Worm (Caenorhabditis elegans): ENCODE data around the gene gcl-1.

The gcl-1 gene

DNA sequence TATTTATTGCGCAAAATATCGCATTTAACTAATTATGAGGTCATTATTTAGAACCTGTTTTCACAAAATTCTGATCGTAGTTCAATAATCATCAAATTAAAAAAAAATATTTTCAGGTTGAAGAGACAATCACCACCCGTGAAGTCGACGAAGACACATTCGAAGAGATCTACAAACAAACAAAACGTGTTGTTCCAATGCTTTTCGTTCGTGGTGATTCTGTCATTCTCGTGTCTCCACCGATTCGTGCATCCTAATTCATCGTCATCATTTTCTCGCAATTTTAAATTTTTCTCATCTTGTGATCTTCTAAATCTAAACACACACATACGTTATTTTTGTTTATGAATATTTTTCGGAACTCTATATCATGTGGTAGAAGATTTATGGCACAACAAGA, 23.9 kb downstream of the gcl-1 start (continued):
- TF ChIP-seq ceh-62 (tag; optimal IDR thresholded peaks at IDR 0.05) (no peak), dve-1 (tag; optimal IDR thresholded peaks at IDR 0.05; ENCODE audit: insufficient read depth) (no peak), nhr-48 (tag; optimal IDR thresholded peaks at IDR 0.05) (peak; percentile 56), T26A8.4 (GFP tag; IDR thresholded peaks at IDR 0.05) (peak; percentile 69), spr-1 (tag; optimal IDR thresholded peaks at IDR 0.05) (peak; percentile 19), sdz-12 (GFP tag; optimal IDR thresholded peaks at IDR 0.05) (peak; percentile 29), mes-2 (tag; optimal IDR thresholded peaks at IDR 0.05; ENCODE audit: poor library complexity, severe bottlenecking) (peak; percentile 55), aly-2 (tag; optimal IDR thresholded peaks at IDR 0.05) (no peak), zip-11 (GFP tag; IDR thresholded peaks at IDR 0.05) (no peak), fkh-10 (GFP tag; optimal IDR thresholded peaks at IDR 0.05) (no peak), ceh-20 (GFP tag; IDR thresholded peaks at IDR 0.05) (peak; percentile 48; the same call in 1 of the 2 replicates), Y5F2A.4 (GFP tag; optimal IDR thresholded peaks at IDR 0.05) (no peak), nhr-25 (tag; optimal IDR thresholded peaks at IDR 0.05; ENCODE audit: borderline replicate concordance, insufficient read depth) (no peak), php-3 (GFP tag; IDR thresholded peaks at IDR 0.05) (no peak), hif-1 (tag; optimal IDR thresholded peaks at IDR 0.05) (peak in 1 of 2 experiments; percentile 45), ceh-32 (tag; optimal IDR thresholded peaks at IDR 0.05; ENCODE audit: poor library complexity) (no peak), zfp-3 (GFP tag; conservative IDR thresholded peaks at IDR 0.05) (peak; percentile 80), hmg-1.1 (GFP tag; IDR thresholded peaks at IDR 0.05) (0 out of 2 replicates have a peak, but pooled peaks have one; percentile 25), T20F7.1 (GFP tag; optimal IDR thresholded peaks at IDR 0.05) (peak; percentile 43), tra-1 (GFP tag; IDR thresholded peaks at IDR 0.05) (no peak), zip-2 (tag; optimal IDR thresholded peaks at IDR 0.05) (peak; percentile 66), ces-1 (GFP tag; optimal IDR thresholded peaks at IDR 0.05) (no peak), nhr-11 (tag; optimal IDR thresholded peaks at IDR 0.05) (no peak), fos-1 (tag; optimal IDR thresholded peaks at IDR 0.05) (no peak), vab-7 (GFP tag; IDR thresholded peaks at IDR 0.05) (no peak), pha-4 (GFP tag; IDR thresholded peaks at IDR 0.05) (peak; percentile 42; the same call in 1 of the 2 replicates), pha-4 (tag; optimal IDR thresholded peaks at IDR 0.05) (no peak), set-16 (GFP tag; IDR thresholded peaks at IDR 0.05) (no peak), nhr-102 (tag; optimal IDR thresholded peaks at IDR 0.05) (peak; percentile 49), spr-3 (GFP tag; optimal IDR thresholded peaks at IDR 0.05) (peak; percentile 18), saeg-2 (GFP tag; IDR thresholded peaks at IDR 0.05) (no peak), F49E8.2 (tag; optimal IDR thresholded peaks at IDR 0.05; ENCODE audit: borderline replicate concordance) (no peak), unc-62 (GFP tag; optimal IDR thresholded peaks at IDR 0.05 in 1 of 2) (peak in 1 of 2 experiments; percentile 81), unc-62 (tag; optimal IDR thresholded peaks at IDR 0.05) (no peak), arid-1 (GFP tag; conservative IDR thresholded peaks at IDR 0.05) (no peak; the same call in 1 of the 2 replicates), D1046.2 (GFP tag; IDR thresholded peaks at IDR 0.05) (no peak), snpc-1.2 (GFP tag; IDR thresholded peaks at IDR 0.05) (no peak), lin-13 (GFP tag; optimal IDR thresholded peaks at IDR 0.05) (peak; percentile 41), mxl-2 (GFP tag; conservative IDR thresholded peaks at IDR 0.05) (peak; percentile 54), pqm-1 (tag; optimal IDR thresholded peaks at IDR 0.05) (no peak), daf-19 (GFP tag; conservative IDR thresholded peaks at IDR 0.05) (peak; percentile 81), attf-4 (tag; optimal IDR thresholded peaks at IDR 0.05) (no peak), daf-8 (GFP tag; IDR thresholded peaks at IDR 0.05) (no peak), nhr-42 (GFP tag; IDR thresholded peaks at IDR 0.05) (peak; percentile 39; the same call in 1 of the 2 replicates), lin-15B (tag; optimal IDR thresholded peaks at IDR 0.05) (no peak), lin-39 (tag; optimal IDR thresholded peaks at IDR 0.05) (no peak), F26F4.8 (GFP tag; conservative IDR thresholded peaks at IDR 0.05) (no peak), Y105C5A.15 (GFP tag; IDR thresholded peaks at IDR 0.05) (no peak), skn-1 (tag; optimal IDR thresholded peaks at IDR 0.05) (no peak), daf-12 (tag; optimal IDR thresholded peaks at IDR 0.05) (no peak), hlh-30 (tag; optimal IDR thresholded peaks at IDR 0.05; ENCODE audit: insufficient read depth) (peak; percentile 65)

Data from whole organism, L4 larva.